Fruit fly (Drosophila melanogaster) whole organism, embryonic: ENCODE data around the gene CG43136.

ENCODE experiments used
- Aef1 ChIP-seq: fragments of 200-800 bp; sonication (Bioruptor generic); IDR thresholded peaks from 3 replicates; pipeline ENCODE4 v1.3.6; 2022; ENCODE audit warnings: missing biosample characterization, missing genetic modification characterization
- Bdp1 ChIP-seq: fragments of 200-800 bp; sonication (Bioruptor generic); optimal IDR thresholded peaks from 3 replicates; lab custom pipeline; 2016; ENCODE audit warnings: missing biosample characterization, missing genetic modification characterization
- Blimp-1 ChIP-seq: fragments of 200-800 bp; sonication (Bioruptor generic); optimal IDR thresholded peaks from 3 replicates; lab custom pipeline; 2018; ENCODE audit warnings: missing biosample characterization, missing genetic modification characterization, mild to moderate bottlenecking, moderate library complexity, missing genetic modification reagents
- CG11723 ChIP-seq: fragments of 200-800 bp; sonication (Bioruptor generic); optimal IDR thresholded peaks from 2 replicates; lab custom pipeline; 2017; ENCODE audit warnings: missing biosample characterization, mild to moderate bottlenecking, missing genetic modification characterization
- CG12219 ChIP-seq: fragments of 200-800 bp; sonication (Bioruptor generic); optimal IDR thresholded peaks from 3 replicates; lab custom pipeline; 2018; ENCODE audit warnings: missing biosample characterization, mild to moderate bottlenecking, missing genetic modification characterization
- CG15601 ChIP-seq: fragments of 200-800 bp; sonication (Bioruptor generic); optimal IDR thresholded peaks from 3 replicates; lab custom pipeline; 2019; ENCODE audit warnings: missing biosample characterization, mild to moderate bottlenecking, missing genetic modification characterization, moderate library complexity
- CG1602 ChIP-seq: fragments of 200-800 bp; sonication (Bioruptor generic); optimal IDR thresholded peaks from 3 replicates; lab custom pipeline; 2016; ENCODE audit warnings: missing biosample characterization, missing genetic modification characterization
- CG17359 ChIP-seq: fragments of 200-800 bp; sonication (Bioruptor generic); optimal IDR thresholded peaks from 3 replicates; lab custom pipeline; 2018; ENCODE audit warnings: missing biosample characterization, mild to moderate bottlenecking, missing genetic modification characterization, moderate library complexity
- CG18262 ChIP-seq: fragments of 200-800 bp; optimal IDR thresholded peaks from 3 replicates; lab custom pipeline; 2019; ENCODE audit warnings: missing biosample characterization, mild to moderate bottlenecking, missing genetic modification characterization, moderate library complexity
- CG2116 ChIP-seq: fragments of 200-800 bp; sonication (Bioruptor generic); optimal IDR thresholded peaks from 3 replicates; lab custom pipeline; 2018; ENCODE audit warnings: missing biosample characterization, mild to moderate bottlenecking, missing genetic modification characterization
- CG34376 ChIP-seq: fragments of 200-800 bp; sonication (Bioruptor generic); optimal IDR thresholded peaks from 2 replicates; lab custom pipeline; 2018; ENCODE audit warnings: missing biosample characterization, mild to moderate bottlenecking, missing genetic modification characterization
- CG4328 ChIP-seq: fragments of 200-800 bp; sonication (Bioruptor generic); optimal IDR thresholded peaks from 3 replicates; lab custom pipeline; 2017; ENCODE audit warnings: missing biosample characterization, missing genetic modification reagents, missing genetic modification characterization
- CG4617 ChIP-seq: fragments of 200-800 bp; sonication (Bioruptor generic); optimal IDR thresholded peaks from 3 replicates; lab custom pipeline; 2016; ENCODE audit warnings: missing biosample characterization, missing genetic modification characterization, borderline replicate concordance
- CG7357 ChIP-seq: fragments of 200-800 bp; sonication (Bioruptor generic); IDR thresholded peaks from 3 replicates; pipeline ENCODE4 v1.3.6; 2022; ENCODE audit warnings: missing biosample characterization, missing genetic modification characterization
- CG7745 ChIP-seq: fragments of 200-800 bp; sonication (Bioruptor generic); optimal IDR thresholded peaks from 2 replicates; lab custom pipeline; 2018; ENCODE audit warnings: missing biosample characterization, mild to moderate bottlenecking, missing genetic modification characterization, moderate library complexity
- CG7963 ChIP-seq: fragments of 200-800 bp; sonication (Bioruptor generic); IDR thresholded peaks from 3 replicates; pipeline ENCODE4 v1.3.6; 2022; ENCODE audit warnings: missing biosample characterization, missing genetic modification characterization; ENCODE audit not compliant: partially characterized antibody
- CG9727 ChIP-seq: fragments of 200-800 bp; sonication (Bioruptor generic); optimal IDR thresholded peaks from 3 replicates; lab custom pipeline; 2017; ENCODE audit warnings: missing biosample characterization, mild to moderate bottlenecking, missing genetic modification characterization
- CG9932 ChIP-seq: fragments of 200-800 bp; sonication (Bioruptor generic); IDR thresholded peaks from 2 replicates; pipeline ENCODE4 v1.3.6; 2022; ENCODE audit warnings: missing biosample characterization, missing genetic modification characterization
- Eip74EF ChIP-seq, 2 experiments: fragments of 200-800 bp in 1 of 2; fragments of >200 bp in 1 of 2; sonication (Bioruptor generic) in 1 of 2; optimal IDR thresholded peaks; 2 replicates each; lab custom pipeline; 2017 to 2019; ENCODE audit warnings: missing biosample characterization in 2 of 2, missing genetic modification characterization in 2 of 2, mild to moderate bottlenecking in 1 of 2, moderate library complexity in 1 of 2
- Fer2 ChIP-seq: fragments of 200-800 bp; sonication (Bioruptor generic); optimal IDR thresholded peaks from 2 replicates; lab custom pipeline; 2018; ENCODE audit warnings: missing biosample characterization, mild to moderate bottlenecking, missing genetic modification characterization, moderate library complexity
- Fer3 ChIP-seq: fragments of 200-800 bp; sonication (Bioruptor generic); optimal IDR thresholded peaks from 2 replicates; lab custom pipeline; 2018; ENCODE audit warnings: missing biosample characterization, mild to moderate bottlenecking, missing genetic modification characterization, moderate library complexity
- MBD-R2 ChIP-seq: fragments of 200-800 bp; sonication (Bioruptor generic); IDR thresholded peaks from 2 replicates; pipeline ENCODE4 v1.3.6; 2022; ENCODE audit warnings: missing biosample characterization, missing genetic modification characterization
- NFAT ChIP-seq: fragments of 200-800 bp; sonication (Bioruptor generic); IDR thresholded peaks from 2 replicates; pipeline ENCODE4 v1.3.6; 2022; ENCODE audit warnings: missing biosample characterization, missing genetic modification characterization
- TFAM ChIP-seq: fragments of 200-800 bp; sonication (Bioruptor generic); optimal IDR thresholded peaks from 2 replicates; lab custom pipeline; 2017; ENCODE audit warnings: missing biosample characterization, missing genetic modification characterization, inconsistent platforms
- ac ChIP-seq: fragments of 200-800 bp; sonication (Bioruptor generic); optimal IDR thresholded peaks from 3 replicates; lab custom pipeline; 2017; ENCODE audit warnings: missing biosample characterization, mild to moderate bottlenecking, missing genetic modification characterization
- al ChIP-seq: fragments of 200-800 bp; sonication (Bioruptor generic); IDR thresholded peaks from 2 replicates; pipeline ENCODE4 v1.3.6; 2022; ENCODE audit warnings: missing biosample characterization, missing genetic modification characterization
- aop ChIP-seq: fragments of 200-800 bp; sonication (Bioruptor generic); IDR thresholded peaks from 2 replicates; pipeline ENCODE4 v1.3.6; 2022; ENCODE audit warnings: missing biosample characterization, missing genetic modification characterization
- ase ChIP-seq: fragments of 200-800 bp; sonication (Bioruptor generic); IDR thresholded peaks from 3 replicates; pipeline ENCODE4 v1.3.6; 2022; ENCODE audit warnings: missing biosample characterization, missing genetic modification characterization
- crc ChIP-seq: fragments of 200-800 bp; sonication (Bioruptor generic); optimal IDR thresholded peaks from 2 replicates; lab custom pipeline; 2016; ENCODE audit warnings: missing biosample characterization, missing genetic modification characterization
- da ChIP-seq: fragments of 200-800 bp; sonication (Bioruptor generic); optimal IDR thresholded peaks from 2 replicates; lab custom pipeline; 2016; ENCODE audit warnings: missing biosample characterization, missing genetic modification characterization
- exex ChIP-seq: fragments of 200-800 bp; sonication (Bioruptor generic); optimal IDR thresholded peaks from 4 replicates; lab custom pipeline; 2018; ENCODE audit warnings: missing biosample characterization, mild to moderate bottlenecking, missing genetic modification characterization, moderate library complexity
- hkb ChIP-seq, 2 experiments: fragments of 200-800 bp in 1 of 2; fragments of >200 bp in 1 of 2; sonication (Bioruptor generic) in 1 of 2; IDR thresholded peaks in 1 of 2; optimal IDR thresholded peaks in 1 of 2; 2 replicates each; pipeline versions ENCODE4 v1.3.6 to Lab custom; 2017 to 2022; ENCODE audit warnings: missing biosample characterization in 1 of 2, missing genetic modification characterization in 1 of 2
- inv ChIP-seq: fragments of 200-800 bp; sonication (Bioruptor generic); IDR thresholded peaks from 2 replicates; pipeline ENCODE4 v1.3.6; 2022; ENCODE audit warnings: missing biosample characterization, missing genetic modification characterization; ENCODE audit not compliant: partially characterized antibody
- ken ChIP-seq: fragments of 200-800 bp; sonication (Bioruptor generic); IDR thresholded peaks from 3 replicates; pipeline ENCODE4 v1.3.6; 2022; ENCODE audit warnings: missing biosample characterization, missing genetic modification characterization
- lmd ChIP-seq: fragments of 200-800 bp; sonication (Bioruptor generic); IDR thresholded peaks from 2 replicates; pipeline ENCODE4 v1.3.6; 2022; ENCODE audit warnings: missing biosample characterization, missing genetic modification characterization
- mam ChIP-seq: fragments of 200-800 bp; sonication (Bioruptor generic); optimal IDR thresholded peaks from 3 replicates; lab custom pipeline; 2016; ENCODE audit warnings: missing biosample characterization, missing genetic modification characterization
- nerfin-1 ChIP-seq: fragments of 200-800 bp; sonication (Bioruptor generic); optimal IDR thresholded peaks from 3 replicates; lab custom pipeline; 2019; ENCODE audit warnings: missing biosample characterization, mild to moderate bottlenecking, missing genetic modification characterization, moderate library complexity
- pnt ChIP-seq: fragments of 200-800 bp; sonication (Bioruptor generic); optimal IDR thresholded peaks from 3 replicates; lab custom pipeline; 2016; ENCODE audit warnings: missing biosample characterization, missing genetic modification characterization
- prd ChIP-seq, 3 experiments: fragments of >200 bp in 2 of 3; fragments of 200-800 bp in 1 of 3; sonication (Bioruptor generic) in 1 of 3; optimal IDR thresholded peaks in 2 of 3; IDR thresholded peaks in 1 of 3; 2 replicates in 2 of 3; 3 replicates in 1 of 3; pipeline versions ENCODE4 v1.3.6 to Lab custom; 2017 to 2022; ENCODE audit warnings: missing biosample characterization in 1 of 3, missing genetic modification characterization in 1 of 3
- pros ChIP-seq: fragments of 200-800 bp; sonication (Bioruptor generic); optimal IDR thresholded peaks from 3 replicates; lab custom pipeline; 2019; ENCODE audit warnings: missing biosample characterization, mild to moderate bottlenecking, missing genetic modification characterization, moderate library complexity
- shn ChIP-seq: fragments of 200-800 bp; sonication (Bioruptor generic); optimal IDR thresholded peaks from 3 replicates; lab custom pipeline; 2016; ENCODE audit warnings: missing biosample characterization, missing genetic modification characterization
- slbo ChIP-seq: fragments of 200-800 bp; sonication (Bioruptor generic); IDR thresholded peaks from 2 replicates; pipeline ENCODE4 v1.3.6; 2022; ENCODE audit warnings: missing biosample characterization, missing genetic modification characterization
- trem ChIP-seq: fragments of 200-800 bp; optimal IDR thresholded peaks from 3 replicates; lab custom pipeline; 2019; ENCODE audit warnings: missing biosample characterization, mild to moderate bottlenecking, missing genetic modification characterization, moderate library complexity
- tup ChIP-seq: fragments of 200-800 bp; sonication (Bioruptor generic); optimal IDR thresholded peaks from 2 replicates; lab custom pipeline; 2016; ENCODE audit warnings: missing biosample characterization, mild to moderate bottlenecking, missing genetic modification characterization, moderate library complexity
- vnd ChIP-seq: fragments of 200-800 bp; sonication (Bioruptor generic); IDR thresholded peaks from 3 replicates; pipeline ENCODE4 v1.3.6; 2022; ENCODE audit warnings: missing biosample characterization, missing genetic modification characterization; ENCODE audit not compliant: partially characterized antibody
- zf30C ChIP-seq: fragments of 200-800 bp; sonication (Bioruptor generic); optimal IDR thresholded peaks from 3 replicates; lab custom pipeline; 2018; ENCODE audit warnings: missing biosample characterization, mild to moderate bottlenecking, missing genetic modification characterization
- zfh2 ChIP-seq: fragments of 200-800 bp; sonication (Bioruptor generic); optimal IDR thresholded peaks from 2 replicates; lab custom pipeline; 2016; ENCODE audit warnings: missing biosample characterization, missing genetic modification characterization

The CG43136 gene

DNA sequence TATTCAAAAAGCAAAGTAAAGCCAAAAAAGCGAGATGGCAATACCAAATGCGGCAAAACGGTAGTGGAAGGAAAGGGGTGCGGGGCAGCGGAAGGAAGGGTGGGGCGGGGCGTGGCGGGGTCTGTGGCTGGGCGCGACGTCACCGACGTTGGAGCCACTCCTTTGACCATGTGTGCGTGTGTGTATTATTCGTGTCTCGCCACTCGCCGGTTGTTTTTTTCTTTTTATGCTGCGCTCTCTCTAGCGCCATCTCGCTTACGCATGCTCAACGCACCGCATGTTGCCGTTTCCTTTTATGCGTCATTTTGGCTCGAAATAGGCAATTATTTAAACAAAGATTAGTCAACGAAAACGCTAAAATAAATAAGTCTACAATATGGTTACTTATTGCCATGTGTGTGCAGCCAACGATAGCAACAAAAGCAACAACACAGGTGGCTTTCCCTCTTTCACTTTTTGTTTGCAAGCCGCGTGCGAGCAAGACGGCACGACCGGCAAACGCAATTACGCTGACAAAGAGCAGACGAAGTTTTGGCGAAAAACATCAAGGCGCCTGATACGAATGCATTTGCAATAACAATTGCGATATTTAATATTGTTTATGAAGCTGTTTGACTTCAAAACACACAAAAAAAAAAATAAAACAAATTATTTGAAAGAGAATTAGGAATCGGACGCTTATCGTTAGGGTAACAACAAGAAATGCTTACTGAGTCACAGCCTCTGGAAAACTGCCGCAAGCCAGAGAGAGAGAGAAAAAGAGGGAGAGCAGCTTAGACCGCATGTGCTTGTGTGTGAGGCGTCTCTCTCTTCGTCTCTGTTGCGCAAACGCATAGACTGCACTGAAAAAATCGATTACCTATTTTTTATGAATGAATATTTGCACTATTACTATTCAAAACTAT is 45.9 kb downstream of the CG43136 start (continued):
- TF ChIP-seq da (GFP tag; lab: Kevin White, UChicago) (no peak), ac (GFP tag; lab: Kevin White, UChicago) (no peak), prd (optimal IDR thresholded peaks at IDR 0.05; lab: Kevin White, UChicago) (no peak), prd (GFP tag; IDR thresholded peaks at IDR 0.05; lab: Robert Waterston, UW) (no peak), CG7357 (GFP tag; lab: Robert Waterston, UW) (no peak), CG1602 (GFP tag; lab: Kevin White, UChicago) (no peak), hkb (optimal IDR thresholded peaks at IDR 0.05; lab: Kevin White, UChicago) (no peak), hkb (GFP tag; IDR thresholded peaks at IDR 0.05; lab: Robert Waterston, UW) (0 out of 2 replicates have a peak, but pooled peaks have one; percentile 14), Aef1 (GFP tag; lab: Robert Waterston, UW) (no peak), tup (GFP tag; lab: Kevin White, UChicago) (no peak), zf30C (no peak), Bdp1 (GFP tag; lab: Kevin White, UChicago) (no peak), CG9932 (GFP tag; lab: Robert Waterston, UW) (no peak), CG17359 (tag; lab: Kevin White, UChicago) (peak; percentile 50), CG7963 (GFP tag; lab: Robert Waterston, UW) (no peak), TFAM (GFP tag; lab: Kevin White, UChicago) (no peak), CG2116 (GFP tag; lab: Kevin White, UChicago) (no peak), crc (no peak), CG9727 (GFP tag; lab: Kevin White, UChicago) (no peak), trem (tag; lab: Kevin White, UChicago) (no peak), Fer2 (tag; lab: Kevin White, UChicago) (no peak), lmd (GFP tag; lab: Robert Waterston, UW) (no peak), Eip74EF (GFP tag; optimal IDR thresholded peaks at IDR 0.05; lab: Kevin White, UChicago) (no peak), NFAT (GFP tag; lab: Robert Waterston, UW) (0 out of 2 replicates have a peak, but pooled peaks have one; percentile 12), MBD-R2 (no peak; the same call in 1 of the 2 replicates), CG11723 (GFP tag; lab: Kevin White, UChicago) (no peak), zfh2 (GFP tag; lab: Kevin White, UChicago) (no peak), ase (GFP tag; lab: Robert Waterston, UW) (no peak), CG34376 (GFP tag; lab: Kevin White, UChicago) (no peak), exex (tag; lab: Kevin White, UChicago) (peak; percentile 6), pros (GFP tag; lab: Kevin White, UChicago) (no peak), CG12219 (GFP tag; lab: Kevin White, UChicago) (no peak), aop (GFP tag; lab: Robert Waterston, UW) (peak; percentile 39; the same call in 1 of the 2 replicates), mam (GFP tag; lab: Kevin White, UChicago) (no peak), ken (GFP tag; lab: Robert Waterston, UW) (no peak), shn (no peak), pnt (no peak), CG4328 (GFP tag; lab: Kevin White, UChicago) (no peak), nerfin-1 (tag; lab: Kevin White, UChicago) (no peak), Blimp-1 (GFP tag; lab: Kevin White, UChicago) (peak; percentile 27), CG15601 (tag; lab: Kevin White, UChicago) (peak; percentile 6), Fer3 (tag; lab: Kevin White, UChicago) (no peak), CG18262 (no peak), inv (GFP tag; lab: Robert Waterston, UW) (no peak), CG4617 (GFP tag; lab: Kevin White, UChicago) (no peak), slbo (GFP tag; lab: Robert Waterston, UW) (peak; percentile 23; the same call in 1 of the 2 replicates), CG7745 (no peak), vnd (GFP tag; lab: Robert Waterston, UW) (0 out of 3 replicates have a peak, but pooled peaks have one; percentile 37), al (GFP tag; lab: Robert Waterston, UW) (no peak)
